Fruit fly (Drosophila melanogaster) whole organism, embryonic: ENCODE results near the gene BomT3.
A peak's percentile ranks its signal among the peaks of the same experiment; 100 is the strongest.

Experiments used
- Adf1 ChIP-seq: fragments of 200-800 bp; sonication (Bioruptor generic); IDR thresholded peaks from 2 replicates; pipeline ENCODE4 v1.3.6; 2022; ENCODE audit warnings: missing biosample characterization, missing genetic modification characterization
- BEAF-32 ChIP-seq: fragments of 200-800 bp; sonication (Bioruptor generic); optimal IDR thresholded peaks from 3 replicates; lab custom pipeline; 2017; ENCODE audit warnings: missing biosample characterization, missing genetic modification characterization, mild to moderate bottlenecking, moderate library complexity, missing genetic modification reagents
- BtbVII ChIP-seq: fragments of 200-800 bp; sonication (Bioruptor generic); optimal IDR thresholded peaks from 3 replicates; lab custom pipeline; 2017; ENCODE audit warnings: missing biosample characterization, mild to moderate bottlenecking, missing genetic modification characterization
- CG10147 ChIP-seq: fragments of 200-800 bp; sonication (Bioruptor generic); optimal IDR thresholded peaks from 2 replicates; lab custom pipeline; 2019; ENCODE audit warnings: missing biosample characterization, mild to moderate bottlenecking, missing genetic modification characterization, moderate library complexity
- CG11456 ChIP-seq: fragments of 200-800 bp; sonication (Bioruptor generic); IDR thresholded peaks from 3 replicates; pipeline ENCODE4 v1.3.6; 2022; ENCODE audit warnings: missing biosample characterization, missing genetic modification characterization
- CG11696 ChIP-seq: fragments of 200-800 bp; sonication (Bioruptor generic); IDR thresholded peaks from 2 replicates; pipeline ENCODE4 v1.3.6; 2022; ENCODE audit warnings: missing biosample characterization, missing genetic modification characterization
- CG12659 ChIP-seq: fragments of 200-800 bp; sonication (Bioruptor generic); optimal IDR thresholded peaks from 3 replicates; lab custom pipeline; 2017; ENCODE audit warnings: mild to moderate bottlenecking, missing biosample characterization, missing genetic modification reagents, missing genetic modification characterization
- CG12769 ChIP-seq: fragments of 200-800 bp; sonication (Bioruptor generic); optimal IDR thresholded peaks from 2 replicates; lab custom pipeline; 2019; ENCODE audit warnings: missing biosample characterization, mild to moderate bottlenecking, missing genetic modification characterization, moderate library complexity
- CG13123 ChIP-seq: fragments of 200-800 bp; sonication (Bioruptor generic); optimal IDR thresholded peaks from 2 replicates; lab custom pipeline; 2016; ENCODE audit warnings: missing biosample characterization, missing genetic modification characterization
- CG15073 ChIP-seq: fragments of 200-800 bp; sonication (Bioruptor generic); optimal IDR thresholded peaks from 2 replicates; lab custom pipeline; 2016; ENCODE audit warnings: missing biosample characterization, missing genetic modification characterization
- CG16863 ChIP-seq: fragments of 200-800 bp; sonication (Bioruptor generic); optimal IDR thresholded peaks from 3 replicates; lab custom pipeline; 2016; ENCODE audit warnings: missing biosample characterization, missing genetic modification characterization
- CG17186 ChIP-seq: fragments of 200-800 bp; sonication (Bioruptor generic); optimal IDR thresholded peaks from 3 replicates; lab custom pipeline; 2017; ENCODE audit warnings: missing biosample characterization, missing genetic modification reagents, missing genetic modification characterization
- CG18011 ChIP-seq: fragments of 200-800 bp; sonication (Bioruptor generic); optimal IDR thresholded peaks from 2 replicates; lab custom pipeline; 2017; ENCODE audit warnings: missing biosample characterization, missing genetic modification characterization, mild to moderate bottlenecking, moderate library complexity, missing genotype
- CG31388 ChIP-seq: fragments of 200-800 bp; sonication (Bioruptor generic); optimal IDR thresholded peaks from 2 replicates; lab custom pipeline; 2016; ENCODE audit warnings: missing biosample characterization, missing genetic modification characterization
- CG42726 ChIP-seq: fragments of 200-800 bp; sonication (Bioruptor generic); IDR thresholded peaks from 2 replicates; pipeline ENCODE4 v1.3.6; 2022; ENCODE audit warnings: missing biosample characterization, missing genetic modification characterization; ENCODE audit not compliant: partially characterized antibody
- CG43689 ChIP-seq: fragments of 200-800 bp; sonication (Bioruptor generic); IDR thresholded peaks from 2 replicates; pipeline ENCODE4 v1.3.6; 2022; ENCODE audit warnings: missing biosample characterization, missing genetic modification characterization
- CG7271 ChIP-seq: fragments of 200-800 bp; sonication (Bioruptor generic); optimal IDR thresholded peaks from 2 replicates; lab custom pipeline; 2018; ENCODE audit warnings: missing biosample characterization, mild to moderate bottlenecking, missing genetic modification characterization, moderate library complexity
- CG8765 ChIP-seq: fragments of 200-800 bp; sonication (Bioruptor generic); IDR thresholded peaks from 2 replicates; pipeline ENCODE4 v1.3.6; 2022; ENCODE audit warnings: missing biosample characterization, missing genetic modification characterization
- CG8924 ChIP-seq: fragments of 200-800 bp; optimal IDR thresholded peaks from 3 replicates; lab custom pipeline; 2019; ENCODE audit warnings: missing biosample characterization, mild to moderate bottlenecking, missing genetic modification characterization, moderate library complexity
- CG9817 ChIP-seq: fragments of 200-800 bp; sonication (Bioruptor generic); optimal IDR thresholded peaks from 2 replicates; lab custom pipeline; 2018; ENCODE audit warnings: missing biosample characterization, mild to moderate bottlenecking, missing genetic modification characterization, moderate library complexity
- Dad ChIP-seq: fragments of 200-800 bp; sonication (Bioruptor generic); optimal IDR thresholded peaks from 3 replicates; lab custom pipeline; 2016; ENCODE audit warnings: missing biosample characterization, missing genetic modification characterization
- Dp ChIP-seq: fragments of 200-800 bp; sonication (Bioruptor generic); optimal IDR thresholded peaks from 2 replicates; lab custom pipeline; 2018; ENCODE audit warnings: missing biosample characterization, mild to moderate bottlenecking, missing genetic modification characterization, moderate library complexity
- Eip74EF ChIP-seq, 2 experiments: fragments of 200-800 bp in 1 of 2; fragments of >200 bp in 1 of 2; sonication (Bioruptor generic) in 1 of 2; optimal IDR thresholded peaks; 2 replicates each; lab custom pipeline; 2017 to 2019; ENCODE audit warnings: missing biosample characterization in 2 of 2, missing genetic modification characterization in 2 of 2, mild to moderate bottlenecking in 1 of 2, moderate library complexity in 1 of 2
- HHEX ChIP-seq: fragments of 200-800 bp; sonication (Bioruptor generic); optimal IDR thresholded peaks from 3 replicates; lab custom pipeline; 2017; ENCODE audit warnings: missing biosample characterization, mild to moderate bottlenecking, missing genetic modification characterization, missing genetic modification reagents
- HLH54F ChIP-seq: fragments of 200-800 bp; sonication (Bioruptor generic); optimal IDR thresholded peaks from 3 replicates; lab custom pipeline; 2016; ENCODE audit warnings: missing biosample characterization, missing genetic modification characterization
- Hr39 ChIP-seq: fragments of >200 bp; optimal IDR thresholded peaks from 2 replicates; lab custom pipeline; 2017
- Hr78 ChIP-seq, 2 experiments: fragments of 200-800 bp in 1 of 2; fragments of >200 bp in 1 of 2; sonication (Bioruptor generic) in 1 of 2; optimal IDR thresholded peaks; 2 replicates each; lab custom pipeline; 2017 to 2019; ENCODE audit warnings: missing biosample characterization in 2 of 2, missing genetic modification characterization in 2 of 2, mild to moderate bottlenecking in 1 of 2, moderate library complexity in 1 of 2
- Lim3 ChIP-seq: fragments of 200-800 bp; sonication (Bioruptor generic); IDR thresholded peaks from 2 replicates; pipeline ENCODE4 v1.3.6; 2022; ENCODE audit warnings: missing biosample characterization, missing genetic modification characterization
- Mrtf ChIP-seq: fragments of 200-800 bp; sonication (Bioruptor generic); IDR thresholded peaks from 3 replicates; pipeline ENCODE4 v1.3.6; 2022; ENCODE audit warnings: missing biosample characterization, missing genetic modification characterization
- Optix ChIP-seq: fragments of 200-800 bp; sonication (Bioruptor generic); IDR thresholded peaks from 3 replicates; pipeline ENCODE4 v1.3.6; 2022; ENCODE audit warnings: missing biosample characterization, missing genetic modification characterization
- Pdp1 ChIP-seq, 2 experiments: fragments of 200-800 bp; sonication (Bioruptor generic); optimal IDR thresholded peaks; 3 replicates each; lab custom pipeline; 2016; ENCODE audit warnings: missing biosample characterization in 2 of 2, missing genetic modification characterization in 2 of 2, mild to moderate bottlenecking in 1 of 2, moderate library complexity in 1 of 2
- Usf ChIP-seq: fragments of 200-800 bp; sonication (Bioruptor generic); optimal IDR thresholded peaks from 2 replicates; lab custom pipeline; 2017; ENCODE audit warnings: missing genotype, missing biosample characterization, missing genetic modification characterization
- abd-A ChIP-seq: fragments of 200-800 bp; sonication (Bioruptor generic); optimal IDR thresholded peaks from 3 replicates; lab custom pipeline; 2019; ENCODE audit warnings: missing biosample characterization, mild to moderate bottlenecking, missing genetic modification characterization, moderate library complexity
- ap ChIP-seq: fragments of 200-800 bp; sonication (Bioruptor generic); IDR thresholded peaks from 2 replicates; pipeline ENCODE4 v1.3.6; 2022; ENCODE audit warnings: missing biosample characterization, missing genetic modification characterization
- bigmax ChIP-seq: fragments of 200-800 bp; sonication (Bioruptor generic); optimal IDR thresholded peaks from 2 replicates; lab custom pipeline; 2018; ENCODE audit warnings: missing biosample characterization, mild to moderate bottlenecking, missing genetic modification characterization
- caup ChIP-seq: fragments of 200-800 bp; sonication (Bioruptor generic); optimal IDR thresholded peaks from 3 replicates; lab custom pipeline; 2017; ENCODE audit warnings: missing biosample characterization, mild to moderate bottlenecking, missing genetic modification characterization, moderate library complexity; ENCODE audit not compliant: severe bottlenecking
- emc ChIP-seq: fragments of 200-800 bp; sonication (Bioruptor generic); optimal IDR thresholded peaks from 2 replicates; lab custom pipeline; 2016; ENCODE audit warnings: missing biosample characterization, missing genetic modification characterization
- exex ChIP-seq: fragments of 200-800 bp; sonication (Bioruptor generic); optimal IDR thresholded peaks from 4 replicates; lab custom pipeline; 2018; ENCODE audit warnings: missing biosample characterization, mild to moderate bottlenecking, missing genetic modification characterization, moderate library complexity
- fd96Cb ChIP-seq: fragments of 200-800 bp; sonication (Bioruptor generic); optimal IDR thresholded peaks from 2 replicates; lab custom pipeline; 2018; ENCODE audit warnings: missing biosample characterization, mild to moderate bottlenecking, missing genetic modification characterization, moderate library complexity
- ind ChIP-seq: fragments of 200-800 bp; sonication (Bioruptor generic); optimal IDR thresholded peaks from 3 replicates; lab custom pipeline; 2016; ENCODE audit warnings: missing biosample characterization, missing genetic modification characterization
- jigr1 ChIP-seq: fragments of 200-800 bp; sonication (Bioruptor generic); IDR thresholded peaks from 3 replicates; pipeline ENCODE4 v1.3.6; 2022; ENCODE audit warnings: missing biosample characterization, missing genetic modification characterization
- mam ChIP-seq: fragments of 200-800 bp; sonication (Bioruptor generic); optimal IDR thresholded peaks from 3 replicates; lab custom pipeline; 2016; ENCODE audit warnings: missing biosample characterization, missing genetic modification characterization
- nom ChIP-seq: fragments of 200-800 bp; sonication (Bioruptor generic); optimal IDR thresholded peaks from 2 replicates; lab custom pipeline; 2017; ENCODE audit warnings: missing biosample characterization, missing genetic modification characterization, mild to moderate bottlenecking, moderate library complexity, missing genetic modification reagents
- pfk ChIP-seq: fragments of 200-800 bp; sonication (Bioruptor generic); optimal IDR thresholded peaks from 2 replicates; lab custom pipeline; 2018; ENCODE audit warnings: missing biosample characterization, mild to moderate bottlenecking, missing genetic modification characterization, moderate library complexity
- pum ChIP-seq: fragments of 200-800 bp; sonication (Bioruptor generic); optimal IDR thresholded peaks from 2 replicates; lab custom pipeline; 2016; ENCODE audit warnings: missing biosample characterization, missing genetic modification characterization
- sima ChIP-seq: fragments of 200-800 bp; sonication (Bioruptor generic); optimal IDR thresholded peaks from 2 replicates; lab custom pipeline; 2016; ENCODE audit warnings: missing biosample characterization, missing genetic modification characterization
- ttk ChIP-seq: fragments of 200-800 bp; sonication (Bioruptor generic); IDR thresholded peaks from 2 replicates; pipeline ENCODE4 v2.1.2; 2022; ENCODE audit warnings: missing biosample characterization, missing genetic modification characterization
- unc-4 ChIP-seq: fragments of 200-800 bp; sonication (Bioruptor generic); IDR thresholded peaks from 2 replicates; pipeline ENCODE4 v1.3.6; 2022; ENCODE audit warnings: missing biosample characterization, missing genetic modification characterization; ENCODE audit not compliant: partially characterized antibody
- usp ChIP-seq: fragments of >200 bp; optimal IDR thresholded peaks from 2 replicates; lab custom pipeline; 2017; ENCODE audit warnings: missing biosample characterization, missing genetic modification characterization
- wor ChIP-seq: fragments of 200-800 bp; sonication (Bioruptor generic); IDR thresholded peaks from 2 replicates; pipeline ENCODE4 v1.3.6; 2022; ENCODE audit warnings: missing biosample characterization, missing genetic modification characterization
- yki ChIP-seq: fragments of >200 bp; optimal IDR thresholded peaks from 3 replicates; lab custom pipeline; 2018
- zen ChIP-seq: fragments of 200-800 bp; sonication (Bioruptor generic); optimal IDR thresholded peaks from 3 replicates; lab custom pipeline; 2018; ENCODE audit warnings: missing biosample characterization, mild to moderate bottlenecking, missing genetic modification characterization, moderate library complexity

Gene BomT3

dm6 chr3R:22035552-22035951, 50.6 kb downstream of the BomT3 start (continued):
- TF ChIP-seq CG15073 (GFP tag; lab: Kevin White, UChicago) (no peak), CG16863 (GFP tag; lab: Kevin White, UChicago) (no peak), sima (GFP tag; lab: Kevin White, UChicago) (no peak), bigmax (GFP tag; lab: Kevin White, UChicago) (no peak), ap (GFP tag; lab: Robert Waterston, UW) (no peak), Hr78 (GFP tag; optimal IDR thresholded peaks at IDR 0.05; lab: Kevin White, UChicago) (peak in 1 of 2 experiments; percentile 80), emc (no peak), CG8765 (GFP tag; lab: Robert Waterston, UW) (no peak), Lim3 (GFP tag; lab: Robert Waterston, UW) (no peak), ttk (GFP tag; lab: Robert Waterston, UW) (no peak), Adf1 (GFP tag; lab: Robert Waterston, UW) (no peak), Pdp1 (GFP tag; optimal IDR thresholded peaks at IDR 0.05; lab: Kevin White, UChicago) (no peak), zen (peak; percentile 4), CG11456 (GFP tag; lab: Robert Waterston, UW) (no peak), Dad (GFP tag; lab: Kevin White, UChicago) (no peak), Dp (GFP tag; lab: Kevin White, UChicago) (peak; percentile 57), CG17186 (GFP tag; lab: Kevin White, UChicago) (peak; percentile 29), CG8924 (no peak), BEAF-32 (peak; percentile 75), HLH54F (GFP tag; lab: Kevin White, UChicago) (no peak), CG11696 (no peak), ind (GFP tag; lab: Kevin White, UChicago) (no peak), CG42726 (GFP tag; lab: Robert Waterston, UW) (peak; percentile 66), pfk (no peak), Mrtf (GFP tag; lab: Robert Waterston, UW) (no peak), BtbVII (GFP tag; lab: Kevin White, UChicago) (no peak), unc-4 (peak; percentile 78), caup (GFP tag; lab: Kevin White, UChicago) (no peak), Hr39 (lab: Kevin White, UChicago) (no peak), CG7271 (no peak), Optix (no peak), wor (no peak), mam (GFP tag; lab: Kevin White, UChicago) (no peak), pum (no peak), CG31388 (GFP tag; lab: Kevin White, UChicago) (no peak), CG12659 (GFP tag; lab: Kevin White, UChicago) (peak; percentile 26), CG12769 (tag; lab: Kevin White, UChicago) (no peak), CG13123 (GFP tag; lab: Kevin White, UChicago) (no peak), CG18011 (GFP tag; lab: Kevin White, UChicago) (no peak), nom (GFP tag; lab: Kevin White, UChicago) (no peak), CG9817 (tag; lab: Kevin White, UChicago) (no peak), CG43689 (no peak), yki (lab: Kevin White, UChicago) (no peak), HHEX (GFP tag; lab: Kevin White, UChicago) (no peak), abd-A (tag; lab: Kevin White, UChicago) (no peak), Usf (GFP tag; lab: Kevin White, UChicago) (no peak), usp (GFP tag; lab: Kevin White, UChicago) (no peak), fd96Cb (no peak), exex (no peak), jigr1 (GFP tag; lab: Robert Waterston, UW) (no peak), Eip74EF (GFP tag; optimal IDR thresholded peaks at IDR 0.05; lab: Kevin White, UChicago) (no peak), CG10147 (GFP tag; lab: Kevin White, UChicago) (no peak)
